Worm (Caenorhabditis elegans) whole organism, mixed stage, embryonic: ENCODE results near the gene F07H5.13.

Experiments used
- cnd-1 ChIP-seq: fragments of 200-800 bp; sonication (Bioruptor generic); optimal IDR thresholded peaks from 2 replicates; lab custom pipeline; 2018; ENCODE audit warnings: mild to moderate bottlenecking, missing genetic modification characterization, missing compliant biosample characterization
- elt-1 ChIP-seq: sonication (generic microtip); optimal IDR thresholded peaks from 2 replicates; lab custom pipeline; 2017; ENCODE audit warnings: missing genetic modification characterization, mild to moderate bottlenecking, missing compliant biosample characterization, antibody characterized with exemption, moderate library complexity, borderline replicate concordance; ENCODE audit not compliant: insufficient read depth
- nhr-237 ChIP-seq: fragments of 150-350 bp; optimal IDR thresholded peaks from 2 replicates; lab custom pipeline; 2014; ENCODE audit warnings: missing biosample characterization, missing genetic modification characterization
- tbx-8 ChIP-seq: fragments of 200-800 bp; sonication (Bioruptor generic); optimal IDR thresholded peaks from 2 replicates; lab custom pipeline; 2018; ENCODE audit warnings: mild to moderate bottlenecking, missing genetic modification characterization, moderate library complexity, missing compliant biosample characterization
- unc-120 ChIP-seq: sonication (generic microtip); optimal IDR thresholded peaks from 2 replicates; lab custom pipeline; 2017; ENCODE audit warnings: missing genetic modification characterization, missing compliant biosample characterization; ENCODE audit not compliant: poor library complexity, severe bottlenecking
- zip-8 ChIP-seq: fragments of 150-350 bp; optimal IDR thresholded peaks from 2 replicates; lab custom pipeline; 2014; ENCODE audit warnings: missing biosample characterization, missing genetic modification characterization

DNA sequence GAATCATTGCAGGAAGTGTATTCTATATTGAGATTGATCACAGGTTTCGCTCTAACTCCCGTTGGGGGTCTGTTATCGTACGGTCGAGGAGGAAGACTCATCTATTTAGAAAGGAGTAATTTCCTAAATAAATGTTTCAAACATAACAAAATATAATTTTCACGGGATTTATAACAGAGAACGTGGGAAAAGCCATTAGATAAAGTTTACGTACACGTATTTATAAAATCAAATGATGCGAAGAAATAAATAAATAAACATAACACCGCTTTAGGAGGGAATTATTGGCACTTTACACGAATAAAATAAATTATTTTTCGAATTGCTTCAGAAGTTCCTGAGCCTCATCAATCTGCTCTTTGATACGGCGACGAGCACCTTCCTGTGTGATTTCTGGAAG, 18.1 kb downstream of the F07H5.13 start, which contains the start of gene F07H5.10:
- TF ChIP-seq zip-8 = no peak
- TF ChIP-seq tbx-8 (GFP tag; lab: Kevin White, UChicago) = no peak
- no peak for TF ChIP-seq unc-120 (tag; lab: Kevin White, UChicago)
- TF ChIP-seq elt-1 (tag; lab: Kevin White, UChicago) = no peak
- TF ChIP-seq nhr-237 = no peak
- no peak for TF ChIP-seq cnd-1 (tag; lab: Kevin White, UChicago)
